Fruit fly (Drosophila melanogaster) whole organism, embryonic: ENCODE data around the gene PNKP.

Experiments
- CG10209 ChIP-seq: fragments of 200-800 bp; sonication (Bioruptor generic); optimal IDR thresholded peaks from 3 replicates; lab custom pipeline; 2017; ENCODE audit warnings: missing biosample characterization, mild to moderate bottlenecking, missing genetic modification characterization, missing genetic modification reagents
- CG1233 ChIP-seq: fragments of 200-800 bp; sonication (Bioruptor generic); optimal IDR thresholded peaks from 4 replicates; lab custom pipeline; 2018; ENCODE audit warnings: missing biosample characterization, mild to moderate bottlenecking, missing genetic modification characterization
- CG14667 ChIP-seq: fragments of 200-800 bp; sonication (Bioruptor generic); IDR thresholded peaks from 2 replicates; pipeline ENCODE4 v1.3.6; 2022; ENCODE audit warnings: missing biosample characterization, missing genetic modification characterization
- CG15269 ChIP-seq: fragments of 200-800 bp; sonication (Bioruptor generic); optimal IDR thresholded peaks from 2 replicates; lab custom pipeline; 2018; ENCODE audit warnings: missing biosample characterization, mild to moderate bottlenecking, missing genetic modification characterization, moderate library complexity
- CG1602 ChIP-seq: fragments of 200-800 bp; sonication (Bioruptor generic); optimal IDR thresholded peaks from 3 replicates; lab custom pipeline; 2016; ENCODE audit warnings: missing biosample characterization, missing genetic modification characterization
- CG16779 ChIP-seq: fragments of 200-800 bp; sonication (Bioruptor generic); IDR thresholded peaks from 2 replicates; pipeline ENCODE4 v1.3.6; 2022; ENCODE audit warnings: missing biosample characterization, missing genetic modification characterization
- CG42726 ChIP-seq: fragments of 200-800 bp; sonication (Bioruptor generic); IDR thresholded peaks from 2 replicates; pipeline ENCODE4 v1.3.6; 2022; ENCODE audit warnings: missing biosample characterization, missing genetic modification characterization; ENCODE audit not compliant: partially characterized antibody
- D19A ChIP-seq: fragments of 200-800 bp; optimal IDR thresholded peaks from 3 replicates; lab custom pipeline; 2019; ENCODE audit warnings: missing biosample characterization, mild to moderate bottlenecking, missing genetic modification characterization, moderate library complexity
- Myb ChIP-seq: fragments of 200-800 bp; sonication (Bioruptor generic); optimal IDR thresholded peaks from 2 replicates; lab custom pipeline; 2016; ENCODE audit warnings: missing biosample characterization, missing genetic modification characterization
- Pdp1 ChIP-seq, 2 experiments: fragments of 200-800 bp; sonication (Bioruptor generic); optimal IDR thresholded peaks; 3 replicates each; lab custom pipeline; 2016; ENCODE audit warnings: missing biosample characterization in 2 of 2, missing genetic modification characterization in 2 of 2, mild to moderate bottlenecking in 1 of 2, moderate library complexity in 1 of 2
- Sry-δ ChIP-seq: fragments of 200-800 bp; sonication (Bioruptor generic); optimal IDR thresholded peaks from 2 replicates; lab custom pipeline; 2016; ENCODE audit warnings: missing biosample characterization, missing genetic modification characterization
- Trl ChIP-seq, 3 experiments: fragments of >200 bp in 2 of 3; fragments of 200-800 bp in 1 of 3; sonication (Bioruptor generic) in 1 of 3; optimal IDR thresholded peaks; 2 replicates in 1 of 3; 3 replicates in 2 of 3; lab custom pipeline; 2016 to 2017; ENCODE audit warnings: missing biosample characterization in 1 of 3, missing genetic modification characterization in 1 of 3
- da ChIP-seq: fragments of 200-800 bp; sonication (Bioruptor generic); optimal IDR thresholded peaks from 2 replicates; lab custom pipeline; 2016; ENCODE audit warnings: missing biosample characterization, missing genetic modification characterization
- kni ChIP-seq: fragments of 200-800 bp; sonication (Bioruptor generic); optimal IDR thresholded peaks from 3 replicates; lab custom pipeline; 2017; ENCODE audit warnings: mild to moderate bottlenecking, missing biosample characterization, missing genetic modification reagents, missing genetic modification characterization

dm6 chr3R:8324016-8324415, 19.3 kb downstream of the PNKP start, which contains the start of gene CG7443:
- TF ChIP-seq CG14667 (GFP tag; lab: Robert Waterston, UW) (no peak), Trl (optimal IDR thresholded peaks at IDR 0.05; lab: Kevin White, UChicago) (no peak), Trl (GFP tag; optimal IDR thresholded peaks at IDR 0.05; lab: Kevin White, UChicago) (no peak), Myb (GFP tag; lab: Kevin White, UChicago) (no peak), CG1233 (GFP tag; lab: Kevin White, UChicago) (no peak), kni (no peak), Sry-δ (no peak), CG1602 (GFP tag; lab: Kevin White, UChicago) (no peak), D19A (tag; lab: Kevin White, UChicago) (no peak), CG42726 (GFP tag; lab: Robert Waterston, UW) (no peak), da (no peak), Pdp1 (GFP tag; optimal IDR thresholded peaks at IDR 0.05; lab: Kevin White, UChicago) (no peak), CG10209 (GFP tag; lab: Kevin White, UChicago) (no peak), CG16779 (GFP tag; lab: Robert Waterston, UW) (no peak), CG15269 (tag; lab: Kevin White, UChicago) (no peak)
